Fruit fly (Drosophila melanogaster): Measurements from ENCODE around the gene ey.
A peak's percentile ranks its signal among the peaks of the same experiment; 100 is the strongest.

Gene ey

dm6 chr4:659884-660846 is 37.3 kb upstream of the ey start, which contains the start of gene gw (continued):
- TF ChIP-seq CG6854 (GFP tag; optimal IDR thresholded peaks at IDR 0.05) (peak; percentile 66), CG3281 (GFP tag; optimal IDR thresholded peaks at IDR 0.05) (peak; percentile 80), CoRest (tag; optimal IDR thresholded peaks at IDR 0.05) (peak; percentile 40), gem (tag; optimal IDR thresholded peaks at IDR 0.05) (peak; percentile 86), HLH4C (GFP tag; IDR thresholded peaks at IDR 0.05; ENCODE audit: partially characterized antibody) (peak; percentile 53; the same call in 2 of the 3 replicates), CG18619 (GFP tag; optimal IDR thresholded peaks at IDR 0.05) (peak; percentile 81), dysf (GFP tag; IDR thresholded peaks at IDR 0.05) (no peak; the same call in 2 of the 3 replicates), CG43689 (GFP tag; IDR thresholded peaks at IDR 0.05) (no peak), dpn (GFP tag; optimal IDR thresholded peaks at IDR 0.05) (peak; percentile 74 to 78), mam (GFP tag; optimal IDR thresholded peaks at IDR 0.05) (peak; percentile 75), CG7963 (GFP tag; IDR thresholded peaks at IDR 0.05; ENCODE audit: partially characterized antibody) (no peak; the same call in 2 of the 3 replicates), CG33557 (GFP tag; optimal IDR thresholded peaks at IDR 0.05) (peak; percentile 78), CG34422 (GFP tag; IDR thresholded peaks at IDR 0.05) (peak; percentile 65; the same call in 2 of the 3 replicates), Atf3 (GFP tag; optimal IDR thresholded peaks at IDR 0.05) (peak; percentile 70), MESR4 (GFP tag; optimal IDR thresholded peaks at IDR 0.05) (peak; percentile 92), CG18262 (tag; optimal IDR thresholded peaks at IDR 0.05) (peak; percentile 80), peb (GFP tag; IDR thresholded peaks at IDR 0.05) (peak; percentile 43), CG12236 (GFP tag; optimal IDR thresholded peaks at IDR 0.05) (peak; percentile 61), zen2 (GFP tag; IDR thresholded peaks at IDR 0.05; ENCODE audit: partially characterized antibody) (no peak), Abd-B (GFP tag; optimal IDR thresholded peaks at IDR 0.05) (no peak), CG7987 (GFP tag; optimal IDR thresholded peaks at IDR 0.05) (peak; percentile 45), Max (GFP tag; optimal IDR thresholded peaks at IDR 0.05) (peak; percentile 83), ase (GFP tag; IDR thresholded peaks at IDR 0.05) (no peak; the same call in 1 of the 3 replicates), CG4707 (GFP tag; optimal IDR thresholded peaks at IDR 0.05) (peak; percentile 31), Oaz (GFP tag; IDR thresholded peaks at IDR 0.05) (0 out of 2 replicates have a peak, but pooled peaks have one; percentile 9), sna (GFP tag; IDR thresholded peaks at IDR 0.05; ENCODE audit: partially characterized antibody) (no peak), knrl (GFP tag; IDR thresholded peaks at IDR 0.05; ENCODE audit: partially characterized antibody) (peak; percentile 76), CG10209 (GFP tag; optimal IDR thresholded peaks at IDR 0.05) (peak; percentile 75), Side (GFP tag; optimal IDR thresholded peaks at IDR 0.05) (peak; percentile 55), ara (GFP tag; IDR thresholded peaks at IDR 0.05) (no peak), CG10267 (tag; optimal IDR thresholded peaks at IDR 0.05) (peak; percentile 74), CG1647 (GFP tag; optimal IDR thresholded peaks at IDR 0.05) (peak; percentile 77), eve (GFP tag; optimal IDR thresholded peaks at IDR 0.05) (peak in 1 of 2 experiments; percentile 92), Xrp1 (GFP tag; IDR thresholded peaks at IDR 0.05) (peak; percentile 80), CG15011 (GFP tag; optimal IDR thresholded peaks at IDR 0.05) (peak; percentile 63), CG18011 (GFP tag; optimal IDR thresholded peaks at IDR 0.05) (peak; percentile 73), CG5180 (GFP tag; optimal IDR thresholded peaks at IDR 0.05) (no peak), ro (GFP tag; IDR thresholded peaks at IDR 0.05) (no peak), odd (GFP tag; optimal IDR thresholded peaks at IDR 0.05) (peak; percentile 75), CG11504 (tag; optimal IDR thresholded peaks at IDR 0.05) (no peak), B-H1 (GFP tag; IDR thresholded peaks at IDR 0.05) (peak; percentile 42; the same call in 1 of the 3 replicates), nau (GFP tag; optimal IDR thresholded peaks at IDR 0.05) (peak; percentile 80), gro (GFP tag; optimal IDR thresholded peaks at IDR 0.05) (peak; percentile 78), HLH3B (GFP tag; IDR thresholded peaks at IDR 0.05) (peak; percentile 68; the same call in 1 of the 2 replicates), CG6689 (GFP tag; IDR thresholded peaks at IDR 0.05) (peak; percentile 80; the same call in 1 of the 2 replicates), CG3838 (GFP tag; optimal IDR thresholded peaks at IDR 0.05) (no peak), Vsx1 (GFP tag; optimal IDR thresholded peaks at IDR 0.05) (peak; percentile 53)
